Fruit fly (Drosophila melanogaster) whole organism, prepupa: Measurements from ENCODE around the gene Ppcs.

Source experiments
- Blimp-1 ChIP-seq: fragments of 200-800 bp; sonication (Bioruptor generic); optimal IDR thresholded peaks from 3 replicates; lab custom pipeline; 2017; ENCODE audit warnings: missing biosample characterization, missing genetic modification characterization, mild to moderate bottlenecking, moderate library complexity, missing genetic modification reagents
- CG10631 ChIP-seq: fragments of 200-800 bp; sonication (Bioruptor generic); optimal IDR thresholded peaks from 2 replicates; lab custom pipeline; 2016; ENCODE audit warnings: missing biosample characterization, missing genetic modification characterization
- CG10669 ChIP-seq: fragments of 200-800 bp; sonication (Bioruptor generic); optimal IDR thresholded peaks from 3 replicates; lab custom pipeline; 2018; ENCODE audit warnings: missing biosample characterization, mild to moderate bottlenecking, missing genetic modification characterization, moderate library complexity
- CG11762 ChIP-seq: fragments of 200-800 bp; sonication (Bioruptor generic); optimal IDR thresholded peaks from 3 replicates; lab custom pipeline; 2016; ENCODE audit warnings: missing biosample characterization, missing genetic modification characterization; ENCODE audit not compliant: insufficient read depth
- CG11902 ChIP-seq: fragments of 200-800 bp; sonication (Bioruptor generic); optimal IDR thresholded peaks from 3 replicates; lab custom pipeline; 2016; ENCODE audit warnings: missing biosample characterization, missing genetic modification characterization
- CG15336 ChIP-seq: fragments of 200-800 bp; sonication (Bioruptor generic); IDR thresholded peaks from 2 replicates; pipeline ENCODE4 v1.3.6; 2022; ENCODE audit warnings: missing biosample characterization, missing genetic modification characterization
- CG1621 ChIP-seq: fragments of 200-800 bp; sonication (Bioruptor generic); optimal IDR thresholded peaks from 3 replicates; lab custom pipeline; 2018; ENCODE audit warnings: missing biosample characterization, mild to moderate bottlenecking, missing genetic modification characterization
- CG16779 ChIP-seq: fragments of 200-800 bp; sonication (Bioruptor generic); optimal IDR thresholded peaks from 3 replicates; lab custom pipeline; 2017; ENCODE audit warnings: missing biosample characterization, mild to moderate bottlenecking, missing genetic modification characterization
- CG3032 ChIP-seq: fragments of 200-800 bp; optimal IDR thresholded peaks from 2 replicates; lab custom pipeline; 2019; ENCODE audit warnings: missing biosample characterization, mild to moderate bottlenecking, missing genetic modification characterization, moderate library complexity
- CG31627 ChIP-seq: fragments of 200-800 bp; sonication (Bioruptor generic); optimal IDR thresholded peaks from 3 replicates; lab custom pipeline; 2016; ENCODE audit warnings: missing biosample characterization, missing genetic modification characterization
- CG32006 ChIP-seq: fragments of 200-800 bp; sonication (Bioruptor generic); optimal IDR thresholded peaks from 3 replicates; lab custom pipeline; 2017; ENCODE audit warnings: missing biosample characterization, mild to moderate bottlenecking, missing genetic modification characterization
- CG34406 ChIP-seq: fragments of 200-800 bp; sonication (Bioruptor generic); optimal IDR thresholded peaks from 3 replicates; lab custom pipeline; 2016; ENCODE audit warnings: missing biosample characterization, missing genetic modification characterization
- CG4318 ChIP-seq: fragments of 200-800 bp; sonication (Bioruptor generic); optimal IDR thresholded peaks from 3 replicates; lab custom pipeline; 2017; ENCODE audit warnings: missing biosample characterization, mild to moderate bottlenecking, missing genetic modification characterization
- CG6276 ChIP-seq: fragments of 200-800 bp; sonication (Bioruptor generic); optimal IDR thresholded peaks from 2 replicates; lab custom pipeline; 2017; ENCODE audit warnings: missing biosample characterization, mild to moderate bottlenecking, missing genetic modification characterization
- CG6792 ChIP-seq: fragments of 200-800 bp; sonication (Bioruptor generic); optimal IDR thresholded peaks from 3 replicates; lab custom pipeline; 2016; ENCODE audit warnings: missing biosample characterization, missing genetic modification characterization
- CG6808 ChIP-seq: fragments of 200-800 bp; sonication (Bioruptor generic); optimal IDR thresholded peaks from 3 replicates; lab custom pipeline; 2017; ENCODE audit warnings: missing biosample characterization, missing genetic modification characterization, mild to moderate bottlenecking, moderate library complexity, missing genetic modification reagents
- CG6854 ChIP-seq: fragments of 200-800 bp; sonication (Bioruptor generic); optimal IDR thresholded peaks from 2 replicates; lab custom pipeline; 2017; ENCODE audit warnings: missing biosample characterization, mild to moderate bottlenecking, missing genetic modification characterization
- CG7368 ChIP-seq: fragments of 200-800 bp; sonication (Bioruptor generic); optimal IDR thresholded peaks from 3 replicates; lab custom pipeline; 2016; ENCODE audit warnings: missing biosample characterization, missing genetic modification characterization
- CG8319 ChIP-seq: fragments of 200-800 bp; sonication (Bioruptor generic); optimal IDR thresholded peaks from 3 replicates; lab custom pipeline; 2016; ENCODE audit warnings: missing biosample characterization, missing genetic modification characterization
- CG9139 ChIP-seq: fragments of 200-800 bp; sonication (Bioruptor generic); optimal IDR thresholded peaks from 3 replicates; lab custom pipeline; 2017; ENCODE audit warnings: missing biosample characterization, mild to moderate bottlenecking, missing genetic modification characterization
- Eip78C ChIP-seq: fragments of 200-800 bp; sonication (Bioruptor generic); peaks from one replicate; lab custom pipeline; 2016; ENCODE audit warnings: missing biosample characterization, missing genetic modification characterization
- Eip93F ChIP-seq: fragments of 200-800 bp; sonication (Bioruptor generic); optimal IDR thresholded peaks from 2 replicates; lab custom pipeline; 2016; ENCODE audit warnings: missing biosample characterization, mild to moderate bottlenecking, missing genetic modification characterization
- Ets21C ChIP-seq: fragments of 200-800 bp; sonication (Bioruptor generic); optimal IDR thresholded peaks from 3 replicates; lab custom pipeline; 2016; ENCODE audit warnings: missing biosample characterization, missing genetic modification characterization
- Ets96B ChIP-seq: fragments of 200-800 bp; optimal IDR thresholded peaks from 2 replicates; lab custom pipeline; 2019; ENCODE audit warnings: missing biosample characterization, mild to moderate bottlenecking, missing genetic modification characterization, moderate library complexity
- Gug ChIP-seq: fragments of 200-800 bp; sonication (Bioruptor generic); IDR thresholded peaks from 2 replicates; pipeline ENCODE4 v1.3.6; 2022; ENCODE audit warnings: missing biosample characterization, missing genetic modification characterization
- Hr38 ChIP-seq: sonication (Bioruptor generic); optimal IDR thresholded peaks from 2 replicates; lab custom pipeline; 2016; ENCODE audit warnings: missing biosample characterization, missing genetic modification characterization
- Hr39 ChIP-seq: fragments of 200-800 bp; sonication (Bioruptor generic); optimal IDR thresholded peaks from 2 replicates; lab custom pipeline; 2016; ENCODE audit warnings: missing biosample characterization, missing genetic modification characterization
- Hr4 ChIP-seq: fragments of 200-800 bp; sonication (Bioruptor generic); optimal IDR thresholded peaks from 3 replicates; lab custom pipeline; 2016; ENCODE audit warnings: missing biosample characterization, missing genetic modification characterization
- Lpt ChIP-seq: fragments of 200-800 bp; sonication (Bioruptor generic); optimal IDR thresholded peaks from 3 replicates; lab custom pipeline; 2016; ENCODE audit warnings: missing biosample characterization, missing genetic modification characterization
- OdsH ChIP-seq: fragments of 200-800 bp; sonication (Bioruptor generic); optimal IDR thresholded peaks from 3 replicates; lab custom pipeline; 2016; ENCODE audit warnings: missing biosample characterization, missing genetic modification characterization
- Smox ChIP-seq: fragments of 200-800 bp; sonication (Bioruptor generic); optimal IDR thresholded peaks from 3 replicates; lab custom pipeline; 2016; ENCODE audit warnings: missing biosample characterization, missing genetic modification characterization
- Sox102F ChIP-seq: fragments of 200-800 bp; sonication (Bioruptor generic); optimal IDR thresholded peaks from 2 replicates; lab custom pipeline; 2016; ENCODE audit warnings: missing biosample characterization, mild to moderate bottlenecking, missing genetic modification characterization
- Sox14 ChIP-seq: fragments of 200-800 bp; sonication (Bioruptor generic); optimal IDR thresholded peaks from 3 replicates; lab custom pipeline; 2016; ENCODE audit warnings: missing biosample characterization, missing genetic modification characterization
- Sox15 ChIP-seq: fragments of 200-800 bp; sonication (Bioruptor generic); optimal IDR thresholded peaks from 3 replicates; lab custom pipeline; 2016; ENCODE audit warnings: missing biosample characterization, missing genetic modification characterization
- achi ChIP-seq: fragments of 200-800 bp; sonication (Bioruptor generic); optimal IDR thresholded peaks from 3 replicates; lab custom pipeline; 2016; ENCODE audit warnings: missing biosample characterization, missing genetic modification characterization
- dac ChIP-seq: fragments of 200-800 bp; sonication (Bioruptor generic); optimal IDR thresholded peaks from 2 replicates; lab custom pipeline; 2017; ENCODE audit warnings: missing biosample characterization, mild to moderate bottlenecking, missing genetic modification characterization
- dsx ChIP-seq: fragments of 200-800 bp; optimal IDR thresholded peaks from 3 replicates; lab custom pipeline; 2019; ENCODE audit warnings: missing biosample characterization, mild to moderate bottlenecking, missing genetic modification characterization, moderate library complexity; ENCODE audit not compliant: poor library complexity, severe bottlenecking
- eg ChIP-seq: fragments of 200-800 bp; sonication (Bioruptor generic); IDR thresholded peaks from 3 replicates; pipeline ENCODE4 v1.3.6; 2022; ENCODE audit warnings: missing biosample characterization, missing genetic modification characterization
- esn ChIP-seq: fragments of 200-800 bp; sonication (Bioruptor generic); optimal IDR thresholded peaks from 2 replicates; lab custom pipeline; 2016; ENCODE audit warnings: missing biosample characterization, mild to moderate bottlenecking, missing genetic modification characterization, moderate library complexity
- fd59A ChIP-seq: fragments of 200-800 bp; sonication (Bioruptor generic); optimal IDR thresholded peaks from 2 replicates; lab custom pipeline; 2017; ENCODE audit warnings: missing biosample characterization, mild to moderate bottlenecking, missing genetic modification characterization, missing genetic modification reagents
- fd85E ChIP-seq: fragments of 200-800 bp; sonication (Bioruptor generic); optimal IDR thresholded peaks from 3 replicates; lab custom pipeline; 2016; ENCODE audit warnings: missing biosample characterization, missing genetic modification characterization
- fkh ChIP-seq: fragments of 200-800 bp; sonication (Bioruptor generic); optimal IDR thresholded peaks from 3 replicates; lab custom pipeline; 2017; ENCODE audit warnings: missing biosample characterization, mild to moderate bottlenecking, missing genetic modification characterization, moderate library complexity
- lz ChIP-seq: fragments of 200-800 bp; sonication (Bioruptor generic); optimal IDR thresholded peaks from 3 replicates; lab custom pipeline; 2016; ENCODE audit warnings: missing biosample characterization, missing genetic modification characterization
- net ChIP-seq: fragments of 200-800 bp; sonication (Bioruptor generic); optimal IDR thresholded peaks from 3 replicates; lab custom pipeline; 2016; ENCODE audit warnings: missing biosample characterization, missing genetic modification characterization
- pdm3 ChIP-seq: fragments of 200-800 bp; sonication (Bioruptor generic); optimal IDR thresholded peaks from 3 replicates; lab custom pipeline; 2016; ENCODE audit warnings: missing biosample characterization, missing genetic modification characterization
- salr ChIP-seq, 2 experiments: fragments of 200-800 bp; sonication (Bioruptor generic); optimal IDR thresholded peaks; 3 replicates each; lab custom pipeline; 2016 to 2018; ENCODE audit warnings: missing biosample characterization in 2 of 2, missing genetic modification characterization in 2 of 2, mild to moderate bottlenecking in 1 of 2
- spab ChIP-seq: fragments of 200-800 bp; sonication (Bioruptor generic); optimal IDR thresholded peaks from 2 replicates; lab custom pipeline; 2017; ENCODE audit warnings: missing biosample characterization, mild to moderate bottlenecking, missing genetic modification characterization, missing genetic modification reagents
- ss ChIP-seq, 2 experiments: fragments of 200-800 bp; sonication (Bioruptor generic); optimal IDR thresholded peaks; 2 replicates in 1 of 2; 3 replicates in 1 of 2; lab custom pipeline; 2017 to 2018; ENCODE audit warnings: mild to moderate bottlenecking in 2 of 2, missing biosample characterization in 2 of 2, missing genetic modification characterization in 2 of 2, moderate library complexity in 1 of 2
- svp ChIP-seq: fragments of 200-800 bp; sonication (Bioruptor generic); peaks from one replicate; lab custom pipeline; 2016; ENCODE audit warnings: missing biosample characterization, missing genetic modification characterization
- topi ChIP-seq: fragments of 200-800 bp; sonication (Bioruptor generic); optimal IDR thresholded peaks from 3 replicates; lab custom pipeline; 2016; ENCODE audit warnings: missing biosample characterization, missing genetic modification characterization
- vri ChIP-seq: fragments of 200-800 bp; sonication (Bioruptor generic); optimal IDR thresholded peaks from 3 replicates; lab custom pipeline; 2016; ENCODE audit warnings: missing biosample characterization, mild to moderate bottlenecking, missing genetic modification characterization

The Ppcs gene

dm6 chr3R:19164873-19165456 is 17.3 kb upstream of the Ppcs start:
- no peak for TF ChIP-seq CG6854 (GFP tag; lab: Kevin White, UChicago)
- TF ChIP-seq CG8319 (GFP tag; lab: Kevin White, UChicago): no peak
- peak; percentile 24 for TF ChIP-seq OdsH (GFP tag; lab: Kevin White, UChicago)
- TF ChIP-seq Sox102F: peak; percentile 1
- TF ChIP-seq esn (GFP tag; lab: Kevin White, UChicago): peak; percentile 43
- TF ChIP-seq Hr38 (GFP tag; lab: Kevin White, UChicago): no peak
- peak; percentile 19 for TF ChIP-seq achi (GFP tag; lab: Kevin White, UChicago)
- no peak for TF ChIP-seq CG9139 (GFP tag; lab: Kevin White, UChicago)
- TF ChIP-seq salr (GFP tag; optimal IDR thresholded peaks at IDR 0.05; lab: Kevin White, UChicago): peak in 1 of 2 experiments; percentile 53
- TF ChIP-seq net (GFP tag; lab: Kevin White, UChicago): peak; percentile 51
- TF ChIP-seq Lpt: no peak
- TF ChIP-seq Hr39 (GFP tag; lab: Kevin White, UChicago): peak; percentile 53
- TF ChIP-seq CG11902: no peak
- peak; percentile 86 for TF ChIP-seq Eip78C (GFP tag; lab: Kevin White, UChicago)
- peak; percentile 37 for TF ChIP-seq CG6276 (GFP tag; lab: Kevin White, UChicago)
- no peak for TF ChIP-seq vri (GFP tag; lab: Kevin White, UChicago)
- TF ChIP-seq fd59A (GFP tag; lab: Kevin White, UChicago): no peak
- peak; percentile 57 for TF ChIP-seq Sox14 (GFP tag; lab: Kevin White, UChicago)
- TF ChIP-seq Blimp-1 (GFP tag; lab: Kevin White, UChicago): no peak
- TF ChIP-seq CG15336: no peak
- peak; percentile 77 for TF ChIP-seq CG32006 (GFP tag; lab: Kevin White, UChicago)
- peak; percentile 30 for TF ChIP-seq CG10631
- no peak for TF ChIP-seq CG16779
- TF ChIP-seq CG11762 (GFP tag; lab: Kevin White, UChicago): peak; percentile 3
- no peak for TF ChIP-seq CG7368 (GFP tag; lab: Kevin White, UChicago)
- TF ChIP-seq topi (GFP tag; lab: Kevin White, UChicago): peak; percentile 58
- TF ChIP-seq CG31627 (GFP tag; lab: Kevin White, UChicago): peak; percentile 48
- TF ChIP-seq Ets21C (GFP tag; lab: Kevin White, UChicago): no peak
- TF ChIP-seq Sox15: no peak
- peak; percentile 33 for TF ChIP-seq lz (GFP tag; lab: Kevin White, UChicago)
- TF ChIP-seq spab: no peak
- no peak for TF ChIP-seq fd85E (GFP tag; lab: Kevin White, UChicago)
- no peak for TF ChIP-seq dac (GFP tag; lab: Kevin White, UChicago)
- peak; percentile 66 for TF ChIP-seq eg (GFP tag; lab: Robert Waterston, UW)
- TF ChIP-seq svp: peak; percentile 76
- TF ChIP-seq ss (GFP tag; optimal IDR thresholded peaks at IDR 0.05; lab: Kevin White, UChicago): no peak
- TF ChIP-seq Hr4: peak; percentile 61
- peak; percentile 32 for TF ChIP-seq Smox (GFP tag; lab: Kevin White, UChicago)
- peak; percentile 22 for TF ChIP-seq CG34406 (GFP tag; lab: Kevin White, UChicago)
- TF ChIP-seq Eip93F (GFP tag; lab: Kevin White, UChicago): no peak
- TF ChIP-seq CG10669 (GFP tag; lab: Kevin White, UChicago): peak; percentile 2
- TF ChIP-seq pdm3 (GFP tag; lab: Kevin White, UChicago): peak; percentile 46
- peak; percentile 9; the same call in 1 of the 2 replicates for TF ChIP-seq Gug (GFP tag; lab: Robert Waterston, UW)
- TF ChIP-seq dsx (GFP tag; lab: Kevin White, UChicago): no peak
- TF ChIP-seq CG6792 (GFP tag; lab: Kevin White, UChicago): no peak
- TF ChIP-seq fkh: peak; percentile 24
- TF ChIP-seq CG1621 (tag; lab: Kevin White, UChicago): no peak
- no peak for TF ChIP-seq CG6808 (GFP tag; lab: Kevin White, UChicago)
- peak; percentile 70 for TF ChIP-seq CG4318 (GFP tag; lab: Kevin White, UChicago)
- peak; percentile 17 for TF ChIP-seq CG3032
- TF ChIP-seq Ets96B (tag; lab: Kevin White, UChicago): peak; percentile 29
